Worm (Caenorhabditis elegans) whole organism, mixed stage, embryonic: ENCODE measurements around the gene ZC13.1.

Experiments used
- bed-3 ChIP-seq: fragments of 200-800 bp; sonication (Bioruptor generic); optimal IDR thresholded peaks from 3 replicates; lab custom pipeline; 2018; ENCODE audit warnings: mild to moderate bottlenecking, missing genetic modification characterization, moderate library complexity, missing compliant biosample characterization
- ceh-43 ChIP-seq: fragments of 200-800 bp; sonication (Bioruptor generic); optimal IDR thresholded peaks from 2 replicates; lab custom pipeline; 2018; ENCODE audit warnings: mild to moderate bottlenecking, missing genetic modification characterization, moderate library complexity, missing compliant biosample characterization
- ces-1 ChIP-seq: fragments of 150-350 bp; optimal IDR thresholded peaks from 2 replicates; lab custom pipeline; 2014; ENCODE audit warnings: missing biosample characterization, missing genetic modification reagents, missing genetic modification characterization
- mep-1 ChIP-seq: fragments of 150-350 bp; optimal IDR thresholded peaks from 2 replicates; lab custom pipeline; 2017; ENCODE audit warnings: missing biosample characterization, missing genetic modification reagents, missing genetic modification characterization, inconsistent platforms
- nhr-237 ChIP-seq: fragments of 150-350 bp; optimal IDR thresholded peaks from 2 replicates; lab custom pipeline; 2014; ENCODE audit warnings: missing biosample characterization, missing genetic modification characterization
- pha-4 ChIP-seq: fragments of 150-350 bp; optimal IDR thresholded peaks from 2 replicates; lab custom pipeline; 2018; ENCODE audit warnings: missing biosample characterization, missing genetic modification reagents, missing genetic modification characterization
- unc-39 ChIP-seq: fragments of 150-350 bp; optimal IDR thresholded peaks from 2 replicates; lab custom pipeline; 2014; ENCODE audit warnings: missing biosample characterization, missing genetic modification characterization

DNA sequence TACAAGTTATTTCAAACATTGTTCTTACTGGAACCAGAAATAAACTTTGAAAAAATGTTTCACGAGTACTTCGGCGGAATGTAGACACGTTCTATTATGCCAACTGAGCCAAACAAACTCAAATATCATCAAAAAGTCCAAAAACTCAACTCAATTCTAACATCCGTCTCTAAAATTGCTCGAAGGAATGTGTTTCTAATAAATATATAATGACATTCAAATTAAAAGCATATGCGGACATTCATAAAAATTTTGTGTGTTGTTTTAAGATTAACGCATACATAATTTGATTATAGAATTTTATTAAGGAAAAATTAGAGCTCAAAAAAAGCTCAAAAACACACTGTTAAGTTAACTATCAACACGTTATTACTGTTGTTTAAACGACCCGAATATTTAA lies 31.6 kb upstream of the ZC13.1 start:
- TF ChIP-seq ces-1 (no peak), ceh-43 (no peak), pha-4 (tag; lab: Kevin White, UChicago) (no peak), unc-39 (tag; lab: Kevin White, UChicago) (no peak), mep-1 (tag; lab: Kevin White, UChicago) (no peak), bed-3 (GFP tag; lab: Kevin White, UChicago) (no peak), nhr-237 (tag; lab: Kevin White, UChicago) (no peak)
